Worm (Caenorhabditis elegans) whole organism, L4/young adult: ENCODE data around the gene fbxa-154.
A peak's percentile ranks its signal among the peaks of the same experiment; 100 is the strongest.

ENCODE experiments used
- W03F9.2 ChIP-seq: fragments of 150-350 bp; optimal IDR thresholded peaks from 2 replicates; lab custom pipeline; 2014; ENCODE audit warnings: missing biosample characterization, missing genetic modification characterization
- dao-5 ChIP-seq: sonication (generic microtip); optimal IDR thresholded peaks from 2 replicates; lab custom pipeline; 2016; ENCODE audit warnings: missing genotype, missing genetic modification characterization, moderate library complexity, missing compliant biosample characterization
- him-1 ChIP-seq: sonication (generic microtip); optimal IDR thresholded peaks from 2 replicates; lab custom pipeline; 2016; ENCODE audit warnings: missing genotype, missing genetic modification reagents, missing genetic modification characterization, missing compliant biosample characterization

fbxa-154 gene

DNA sequence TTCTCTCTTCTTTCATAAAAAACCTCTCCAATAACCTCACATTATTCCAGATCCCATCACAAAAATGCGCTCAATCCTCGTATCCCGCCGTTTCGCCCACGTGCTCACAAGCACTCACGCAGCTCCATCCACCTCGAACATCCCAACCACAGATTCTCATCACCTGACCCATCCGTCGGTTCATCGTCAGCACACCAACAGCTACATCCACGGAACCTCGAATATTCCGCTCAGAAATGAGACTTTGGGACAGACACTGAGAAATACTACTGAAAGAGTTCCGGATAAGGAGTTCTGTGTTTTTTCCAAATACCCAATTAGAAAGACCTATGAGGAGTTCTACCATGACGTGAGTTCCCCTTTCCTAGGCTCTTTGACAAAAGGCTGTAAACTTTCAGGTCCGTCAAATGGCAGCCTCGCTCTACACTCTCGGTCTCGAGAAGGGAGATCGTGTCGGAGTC is 37.6 kb downstream of the fbxa-154 start, which contains the start of gene acs-2:
acs-2 (plus strand) TSS at position 51 of the 461 bp plus-strand sequence.
- no peak for TF ChIP-seq him-1
- TF ChIP-seq dao-5 (tag; lab: Kevin White, UChicago) = no peak
- TF ChIP-seq W03F9.2 (tag; lab: Kevin White, UChicago) = no peak

DNA sequence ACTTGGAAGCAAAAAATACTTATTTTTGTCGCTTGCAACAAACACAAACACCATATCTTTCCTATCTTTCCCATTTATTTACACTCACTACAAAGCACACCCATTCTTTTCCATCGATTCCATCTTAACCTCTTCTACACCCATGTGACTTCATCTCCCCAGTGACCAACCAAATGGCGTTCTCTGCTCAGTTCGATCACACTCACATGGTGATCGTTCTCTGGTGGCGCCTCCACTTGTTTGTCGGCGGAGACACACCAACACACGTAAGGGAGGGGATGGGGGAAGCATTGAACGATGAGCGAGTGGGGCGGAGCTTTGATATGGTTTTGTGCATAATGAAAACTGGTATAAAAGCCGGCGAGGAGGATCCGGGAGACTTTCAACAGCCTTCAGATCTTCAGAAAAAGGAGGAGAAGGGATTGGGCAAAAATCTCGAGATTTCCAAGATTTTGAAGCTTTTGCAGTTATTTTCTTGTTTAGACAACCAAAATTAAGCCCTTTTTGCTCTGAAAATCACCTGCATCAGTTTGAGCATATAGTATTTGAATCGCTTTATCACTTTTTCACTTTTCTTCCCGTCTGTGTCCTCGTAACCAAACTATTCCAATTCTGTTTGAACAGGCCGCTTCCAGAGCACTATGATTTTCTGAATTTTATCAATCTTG is 38.3 kb downstream of the fbxa-154 start:
- TF ChIP-seq W03F9.2 (tag; lab: Kevin White, UChicago) = no peak
- TF ChIP-seq him-1 = peak; percentile 22
- no peak for TF ChIP-seq dao-5 (tag; lab: Kevin White, UChicago)

DNA sequence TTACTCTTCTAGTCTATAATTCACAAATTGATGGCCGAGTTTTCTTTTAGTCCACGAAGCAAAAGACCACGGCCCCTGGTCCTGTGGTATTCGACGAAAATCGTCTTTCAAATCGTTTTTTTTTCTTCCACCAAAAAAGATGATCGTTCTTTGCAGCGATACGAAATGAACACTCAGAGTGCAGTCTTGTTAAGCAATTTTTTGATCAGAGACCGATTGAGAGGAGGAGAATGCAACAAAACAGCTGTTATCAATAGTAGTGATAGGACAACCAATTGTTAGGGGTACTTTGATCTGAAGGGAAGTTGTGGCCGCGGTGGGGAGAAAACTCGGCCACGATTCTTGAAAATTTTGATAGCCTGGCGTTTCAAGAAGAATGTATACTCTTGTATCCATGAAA is 41.0 kb downstream of the fbxa-154 start:
- TF ChIP-seq him-1 (no peak), dao-5 (tag; lab: Kevin White, UChicago) (no peak), W03F9.2 (tag; lab: Kevin White, UChicago) (no peak)

DNA sequence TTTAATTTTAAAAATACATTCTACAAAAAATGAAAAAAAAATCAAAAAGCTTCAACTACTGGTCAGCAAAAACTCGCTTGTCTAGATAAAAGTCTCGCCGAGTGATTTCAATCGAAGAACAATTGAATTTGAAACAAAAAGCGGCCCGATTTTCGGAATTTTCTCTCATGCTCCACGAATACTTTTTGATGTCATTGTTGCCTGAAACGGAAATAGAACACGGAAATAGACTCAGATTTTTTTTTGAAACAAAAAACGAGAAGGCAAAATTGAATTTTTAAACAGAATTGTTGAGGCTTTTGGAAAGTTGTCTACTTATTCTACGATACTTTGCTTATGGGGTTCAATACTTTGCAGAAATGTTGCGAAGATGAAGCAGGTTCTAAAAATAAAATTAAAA is 41.5 kb downstream of the fbxa-154 start:
- no peak for TF ChIP-seq W03F9.2 (tag; lab: Kevin White, UChicago)
- TF ChIP-seq dao-5 (tag; lab: Kevin White, UChicago) = no peak
- TF ChIP-seq him-1 = no peak

DNA sequence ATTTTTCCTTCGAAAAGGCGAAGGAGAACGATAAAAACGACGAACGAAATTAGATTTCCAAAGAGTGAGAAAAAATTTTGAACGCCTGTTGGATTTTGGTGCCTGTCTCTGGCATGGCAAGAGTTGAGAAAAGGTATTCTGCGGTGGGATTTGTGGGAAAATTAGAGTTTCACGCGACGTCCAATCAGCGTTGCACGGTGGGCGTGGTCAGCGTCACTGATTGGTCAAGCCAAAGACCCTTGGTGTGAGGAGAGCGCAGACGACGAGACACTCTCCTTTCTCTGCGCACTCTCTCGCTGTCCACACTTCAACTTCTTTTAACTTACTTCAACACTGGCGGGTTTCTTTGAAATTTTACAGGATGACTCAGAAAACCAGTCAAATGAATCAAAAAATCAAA is 42.4 kb downstream of the fbxa-154 start:
- no peak for TF ChIP-seq W03F9.2 (tag; lab: Kevin White, UChicago)

DNA sequence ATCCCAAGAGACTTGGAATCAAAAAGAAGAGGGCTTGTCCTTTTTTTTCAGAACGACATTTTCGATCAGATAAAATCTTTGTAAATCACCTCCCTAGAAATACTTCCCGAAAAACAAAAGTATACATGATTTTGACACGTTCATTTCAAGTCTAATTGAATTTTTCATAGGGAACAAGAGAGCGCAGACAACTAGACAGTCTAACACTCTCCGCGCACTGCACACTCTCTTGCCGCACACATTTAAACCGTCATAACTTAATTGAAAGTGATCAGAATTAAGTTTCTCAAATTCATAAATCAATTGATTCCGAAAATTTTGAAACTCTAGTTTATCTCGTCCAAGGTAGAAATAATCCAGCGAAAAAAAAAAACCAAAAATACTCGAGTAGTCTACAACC is 45.2 kb downstream of the fbxa-154 start:
- TF ChIP-seq him-1 (no peak), W03F9.2 (tag; lab: Kevin White, UChicago) (no peak), dao-5 (tag; lab: Kevin White, UChicago) (no peak)

DNA sequence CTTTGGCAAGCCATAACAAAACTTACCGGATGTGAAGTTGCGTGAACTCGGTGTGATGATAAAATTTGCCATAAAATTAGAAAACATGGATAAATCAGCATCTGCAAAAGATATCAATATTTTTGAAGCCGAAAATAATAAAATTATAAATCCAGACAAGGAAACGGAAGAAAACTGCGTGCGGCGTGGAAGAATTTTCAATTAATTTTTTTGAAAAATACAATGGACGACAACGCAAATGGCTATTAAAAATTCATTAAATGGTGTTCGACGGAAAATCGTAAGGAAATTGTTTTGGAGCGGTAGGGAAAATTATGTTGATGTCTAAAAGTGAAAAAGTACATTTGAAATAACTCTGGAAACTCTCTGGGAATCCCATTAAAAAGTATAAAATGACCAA is 45.9 kb downstream of the fbxa-154 start, which contains the start of gene acr-18:
acr-18 (minus strand) TSS at position 101 of the 400 bp plus-strand sequence.
- TF ChIP-seq dao-5 (tag; lab: Kevin White, UChicago) (no peak), W03F9.2 (tag; lab: Kevin White, UChicago) (no peak), him-1 (no peak)

DNA sequence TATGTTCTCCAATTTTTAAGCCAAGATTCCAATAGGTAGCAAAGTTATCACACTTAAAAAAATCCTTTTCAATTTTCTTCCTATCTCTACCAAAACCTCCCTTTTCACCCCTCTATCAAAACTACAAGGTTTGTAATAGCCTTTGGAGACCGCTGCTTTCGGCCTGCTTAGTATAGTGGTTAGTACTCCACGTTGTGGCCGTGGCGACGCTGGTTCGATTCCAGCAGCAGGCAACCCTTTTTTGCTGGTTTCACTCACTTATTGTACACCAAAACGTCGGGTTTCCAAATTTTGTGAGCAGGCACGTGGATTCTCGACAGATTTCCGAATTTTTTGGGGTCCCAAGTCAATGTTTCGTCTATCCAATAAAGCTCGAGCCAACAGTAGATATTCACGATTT is 51.1 kb downstream of the fbxa-154 start:
- TF ChIP-seq dao-5 (tag; lab: Kevin White, UChicago) (no peak), W03F9.2 (tag; lab: Kevin White, UChicago) (no peak), him-1 (no peak)
